Fruit fly (Drosophila melanogaster) whole organism, embryonic: ENCODE results near the gene CG15382.

Source experiments
- Blimp-1 ChIP-seq: fragments of 200-800 bp; sonication (Bioruptor generic); optimal IDR thresholded peaks from 3 replicates; lab custom pipeline; 2018; ENCODE audit warnings: missing biosample characterization, missing genetic modification characterization, mild to moderate bottlenecking, moderate library complexity, missing genetic modification reagents
- CG12391 ChIP-seq: fragments of 200-800 bp; sonication (Bioruptor generic); optimal IDR thresholded peaks from 3 replicates; lab custom pipeline; 2018; ENCODE audit warnings: missing biosample characterization, mild to moderate bottlenecking, missing genetic modification characterization, moderate library complexity
- CG14667 ChIP-seq: fragments of 200-800 bp; sonication (Bioruptor generic); IDR thresholded peaks from 2 replicates; pipeline ENCODE4 v1.3.6; 2022; ENCODE audit warnings: missing biosample characterization, missing genetic modification characterization
- CG14710 ChIP-seq: fragments of 200-800 bp; sonication (Bioruptor generic); optimal IDR thresholded peaks from 3 replicates; lab custom pipeline; 2019; ENCODE audit warnings: missing biosample characterization, mild to moderate bottlenecking, missing genetic modification characterization, moderate library complexity
- CG15514 ChIP-seq: fragments of 200-800 bp; sonication (Bioruptor generic); optimal IDR thresholded peaks from 3 replicates; lab custom pipeline; 2017; ENCODE audit warnings: missing biosample characterization, missing genetic modification characterization, mild to moderate bottlenecking, moderate library complexity, missing genetic modification reagents
- CG16779 ChIP-seq: fragments of 200-800 bp; sonication (Bioruptor generic); IDR thresholded peaks from 2 replicates; pipeline ENCODE4 v1.3.6; 2022; ENCODE audit warnings: missing biosample characterization, missing genetic modification characterization
- CG16815 ChIP-seq: fragments of 200-800 bp; sonication (Bioruptor generic); optimal IDR thresholded peaks from 3 replicates; lab custom pipeline; 2017; ENCODE audit warnings: missing biosample characterization, mild to moderate bottlenecking, missing genetic modification characterization
- CG17829 ChIP-seq: fragments of 200-800 bp; optimal IDR thresholded peaks from 2 replicates; lab custom pipeline; 2019; ENCODE audit warnings: missing biosample characterization, mild to moderate bottlenecking, missing genetic modification characterization, moderate library complexity
- CG18476 ChIP-seq: fragments of 200-800 bp; sonication (Bioruptor generic); optimal IDR thresholded peaks from 2 replicates; lab custom pipeline; 2016; ENCODE audit warnings: missing biosample characterization, mild to moderate bottlenecking, missing genetic modification characterization
- CG31365 ChIP-seq: fragments of 200-800 bp; sonication (Bioruptor generic); optimal IDR thresholded peaks from 2 replicates; lab custom pipeline; 2018; ENCODE audit warnings: missing biosample characterization, mild to moderate bottlenecking, missing genetic modification characterization
- CG4404 ChIP-seq: fragments of 200-800 bp; sonication (Bioruptor generic); IDR thresholded peaks from 2 replicates; pipeline ENCODE4 v1.3.6; 2022; ENCODE audit warnings: missing biosample characterization, missing genetic modification characterization
- CG6654 ChIP-seq: fragments of 200-800 bp; sonication (Bioruptor generic); optimal IDR thresholded peaks from 2 replicates; lab custom pipeline; 2017; ENCODE audit warnings: missing biosample characterization, mild to moderate bottlenecking, missing genetic modification characterization
- CG8290 ChIP-seq, 3 experiments: fragments of 200-800 bp; sonication (Bioruptor generic); optimal IDR thresholded peaks; 2 replicates each; lab custom pipeline; 2016 to 2019; ENCODE audit warnings: missing biosample characterization in 3 of 3, missing genetic modification characterization in 3 of 3, mild to moderate bottlenecking in 2 of 3, moderate library complexity in 1 of 3
- CG8478 ChIP-seq: fragments of >200 bp; optimal IDR thresholded peaks from 2 replicates; lab custom pipeline; 2018
- CG9727 ChIP-seq: fragments of 200-800 bp; sonication (Bioruptor generic); optimal IDR thresholded peaks from 3 replicates; lab custom pipeline; 2017; ENCODE audit warnings: missing biosample characterization, mild to moderate bottlenecking, missing genetic modification characterization
- CG9932 ChIP-seq: fragments of 200-800 bp; sonication (Bioruptor generic); IDR thresholded peaks from 2 replicates; pipeline ENCODE4 v1.3.6; 2022; ENCODE audit warnings: missing biosample characterization, missing genetic modification characterization
- CHES-1-like ChIP-seq: fragments of 200-800 bp; sonication (Bioruptor generic); optimal IDR thresholded peaks from 2 replicates; lab custom pipeline; 2016; ENCODE audit warnings: missing biosample characterization, missing genetic modification characterization
- Dip2 ChIP-seq: fragments of 200-800 bp; sonication (Bioruptor generic); IDR thresholded peaks from 2 replicates; pipeline ENCODE4 v1.3.6; 2022; ENCODE audit warnings: missing biosample characterization, missing genetic modification characterization
- Dp ChIP-seq: fragments of 200-800 bp; sonication (Bioruptor generic); optimal IDR thresholded peaks from 2 replicates; lab custom pipeline; 2018; ENCODE audit warnings: missing biosample characterization, mild to moderate bottlenecking, missing genetic modification characterization, moderate library complexity
- HLH54F ChIP-seq: fragments of 200-800 bp; sonication (Bioruptor generic); optimal IDR thresholded peaks from 3 replicates; lab custom pipeline; 2016; ENCODE audit warnings: missing biosample characterization, missing genetic modification characterization
- Hr39 ChIP-seq: fragments of >200 bp; optimal IDR thresholded peaks from 2 replicates; lab custom pipeline; 2017
- Nf-YA ChIP-seq: fragments of 200-800 bp; sonication (Bioruptor generic); IDR thresholded peaks from 2 replicates; pipeline ENCODE4 v1.3.6; 2022; ENCODE audit warnings: missing biosample characterization, missing genetic modification characterization
- NfI ChIP-seq: fragments of 200-800 bp; sonication (Bioruptor generic); optimal IDR thresholded peaks from 3 replicates; lab custom pipeline; 2018; ENCODE audit warnings: missing biosample characterization, mild to moderate bottlenecking, missing genetic modification characterization, moderate library complexity
- Oaz ChIP-seq: fragments of 200-800 bp; sonication (Bioruptor generic); IDR thresholded peaks from 2 replicates; pipeline ENCODE4 v1.3.6; 2022; ENCODE audit warnings: missing biosample characterization, missing genetic modification characterization
- Trl ChIP-seq, 3 experiments: fragments of >200 bp in 2 of 3; fragments of 200-800 bp in 1 of 3; sonication (Bioruptor generic) in 1 of 3; optimal IDR thresholded peaks; 2 replicates in 1 of 3; 3 replicates in 2 of 3; lab custom pipeline; 2016 to 2017; ENCODE audit warnings: missing biosample characterization in 1 of 3, missing genetic modification characterization in 1 of 3
- ac ChIP-seq: fragments of 200-800 bp; sonication (Bioruptor generic); optimal IDR thresholded peaks from 3 replicates; lab custom pipeline; 2017; ENCODE audit warnings: missing biosample characterization, mild to moderate bottlenecking, missing genetic modification characterization
- ara ChIP-seq: fragments of 200-800 bp; sonication (Bioruptor generic); IDR thresholded peaks from 2 replicates; pipeline ENCODE4 v1.3.6; 2022; ENCODE audit warnings: missing biosample characterization, missing genetic modification characterization
- bcd ChIP-seq: fragments of 200-800 bp; sonication (Bioruptor generic); optimal IDR thresholded peaks from 2 replicates; lab custom pipeline; 2017; ENCODE audit warnings: missing biosample characterization, mild to moderate bottlenecking, missing genetic modification characterization
- cad ChIP-seq: fragments of >200 bp; optimal IDR thresholded peaks from 2 replicates; lab custom pipeline; 2017; ENCODE audit warnings: missing biosample characterization, missing genetic modification characterization
- cas ChIP-seq: fragments of 200-800 bp; sonication (Bioruptor generic); IDR thresholded peaks from 2 replicates; pipeline ENCODE4 v1.3.6; 2022; ENCODE audit warnings: missing biosample characterization, missing genetic modification characterization
- dati ChIP-seq: fragments of 200-800 bp; sonication (Bioruptor generic); IDR thresholded peaks from 2 replicates; pipeline ENCODE4 v1.3.6; 2022; ENCODE audit warnings: missing biosample characterization, missing genetic modification characterization
- en ChIP-seq: fragments of 200-800 bp; sonication (Bioruptor generic); optimal IDR thresholded peaks from 2 replicates; lab custom pipeline; 2016; ENCODE audit warnings: missing biosample characterization, missing genetic modification characterization
- fd102C ChIP-seq: fragments of 200-800 bp; sonication (Bioruptor generic); optimal IDR thresholded peaks from 2 replicates; lab custom pipeline; 2018; ENCODE audit warnings: missing biosample characterization, mild to moderate bottlenecking, missing genetic modification characterization, moderate library complexity
- fd96Cb ChIP-seq: fragments of 200-800 bp; sonication (Bioruptor generic); optimal IDR thresholded peaks from 2 replicates; lab custom pipeline; 2018; ENCODE audit warnings: missing biosample characterization, mild to moderate bottlenecking, missing genetic modification characterization, moderate library complexity
- h ChIP-seq: fragments of >200 bp; optimal IDR thresholded peaks from 2 replicates; lab custom pipeline; 2017
- kah ChIP-seq: fragments of 200-800 bp; sonication (Bioruptor generic); optimal IDR thresholded peaks from 2 replicates; lab custom pipeline; 2018; ENCODE audit warnings: missing biosample characterization, mild to moderate bottlenecking, missing genetic modification characterization
- kay ChIP-seq: fragments of 200-800 bp; sonication (Bioruptor generic); optimal IDR thresholded peaks from 2 replicates; lab custom pipeline; 2016; ENCODE audit warnings: missing biosample characterization, missing genetic modification characterization
- kni ChIP-seq: fragments of 200-800 bp; sonication (Bioruptor generic); optimal IDR thresholded peaks from 3 replicates; lab custom pipeline; 2017; ENCODE audit warnings: mild to moderate bottlenecking, missing biosample characterization, missing genetic modification reagents, missing genetic modification characterization
- mirr ChIP-seq: fragments of 200-800 bp; sonication (Bioruptor generic); optimal IDR thresholded peaks from 3 replicates; lab custom pipeline; 2018; ENCODE audit warnings: missing biosample characterization, mild to moderate bottlenecking, missing genetic modification characterization
- pfk ChIP-seq: fragments of 200-800 bp; sonication (Bioruptor generic); optimal IDR thresholded peaks from 2 replicates; lab custom pipeline; 2018; ENCODE audit warnings: missing biosample characterization, mild to moderate bottlenecking, missing genetic modification characterization, moderate library complexity
- pzg ChIP-seq: fragments of 200-800 bp; sonication (Bioruptor generic); optimal IDR thresholded peaks from 3 replicates; lab custom pipeline; 2018; ENCODE audit warnings: missing biosample characterization, mild to moderate bottlenecking, missing genetic modification characterization, moderate library complexity
- seq ChIP-seq: fragments of 200-800 bp; sonication (Bioruptor generic); IDR thresholded peaks from 2 replicates; pipeline ENCODE4 v1.3.6; 2022; ENCODE audit warnings: missing biosample characterization, missing genetic modification characterization
- zen2 ChIP-seq: fragments of 200-800 bp; sonication (Bioruptor generic); IDR thresholded peaks from 3 replicates; pipeline ENCODE4 v1.3.6; 2022; ENCODE audit warnings: missing biosample characterization, missing genetic modification characterization; ENCODE audit not compliant: partially characterized antibody
- zfh1 ChIP-seq: fragments of 200-800 bp; sonication (Bioruptor generic); IDR thresholded peaks from 3 replicates; pipeline ENCODE4 v1.3.6; 2022; ENCODE audit warnings: missing biosample characterization, missing genetic modification characterization

CG15382 gene

dm6 chr2L:2196590-2197474 is 41.3 kb downstream of the CG15382 start (continued):
- TF ChIP-seq bcd (no peak), Nf-YA (GFP tag; lab: Robert Waterston, UW) (no peak), CG17829 (tag; lab: Kevin White, UChicago) (peak; percentile 41), CG31365 (peak; percentile 63), NfI (peak; percentile 54), CHES-1-like (peak; percentile 3), zen2 (GFP tag; lab: Robert Waterston, UW) (no peak), Hr39 (lab: Kevin White, UChicago) (no peak), ac (GFP tag; lab: Kevin White, UChicago) (peak; percentile 39), CG12391 (tag; lab: Kevin White, UChicago) (peak; percentile 65), seq (no peak), dati (GFP tag; lab: Robert Waterston, UW) (no peak), CG9727 (GFP tag; lab: Kevin White, UChicago) (peak; percentile 63), Blimp-1 (peak; percentile 16), kay (GFP tag; lab: Kevin White, UChicago) (no peak), cad (GFP tag; lab: Kevin White, UChicago) (no peak), en (GFP tag; lab: Kevin White, UChicago) (no peak), pzg (peak; percentile 18), mirr (GFP tag; lab: Kevin White, UChicago) (peak; percentile 86), cas (no peak), Oaz (GFP tag; lab: Robert Waterston, UW) (no peak), CG9932 (no peak), CG16779 (no peak), CG8290 (GFP tag; optimal IDR thresholded peaks at IDR 0.05; lab: Kevin White, UChicago) (no peak), CG8290 (tag; optimal IDR thresholded peaks at IDR 0.05; lab: Kevin White, UChicago) (peak; percentile 63 to 89), CG4404 (GFP tag; lab: Robert Waterston, UW) (no peak), kah (peak; percentile 69), kni (GFP tag; lab: Kevin White, UChicago) (peak; percentile 99), HLH54F (GFP tag; lab: Kevin White, UChicago) (peak; percentile 66), ara (GFP tag; lab: Robert Waterston, UW) (no peak), Dip2 (GFP tag; lab: Robert Waterston, UW) (no peak), Dp (GFP tag; lab: Kevin White, UChicago) (peak; percentile 31), CG18476 (GFP tag; lab: Kevin White, UChicago) (peak; percentile 15), CG14710 (tag; lab: Kevin White, UChicago) (peak; percentile 38), fd102C (GFP tag; lab: Kevin White, UChicago) (no peak), CG16815 (peak; percentile 50), CG6654 (GFP tag; lab: Kevin White, UChicago) (no peak), fd96Cb (tag; lab: Kevin White, UChicago) (no peak), pfk (GFP tag; lab: Kevin White, UChicago) (peak; percentile 24), CG14667 (GFP tag; lab: Robert Waterston, UW) (no peak), CG8478 (lab: Kevin White, UChicago) (peak; percentile 94), Trl (optimal IDR thresholded peaks at IDR 0.05; lab: Kevin White, UChicago) (peak in 1 of 2 experiments; percentile 19), Trl (GFP tag; optimal IDR thresholded peaks at IDR 0.05; lab: Kevin White, UChicago) (no peak), h (no peak), CG15514 (GFP tag; lab: Kevin White, UChicago) (peak; percentile 59), zfh1 (GFP tag; lab: Robert Waterston, UW) (no peak)
